Worm (Caenorhabditis elegans): ENCODE data around the gene cyp-33C5.

ce11 chrV:2278543-2278942 is 33.7 kb downstream of the cyp-33C5 start, which contains the start of gene fbxa-137:
- TF ChIP-seq ceh-40 (GFP tag; IDR thresholded peaks at IDR 0.05) (no peak), unc-130 (GFP tag; optimal IDR thresholded peaks at IDR 0.05) (no peak), Y79H2A.3 (GFP tag; conservative IDR thresholded peaks at IDR 0.05) (no peak), rpc-1 (optimal IDR thresholded peaks at IDR 0.05) (no peak), rpc-1 (tag; optimal IDR thresholded peaks at IDR 0.05) (no peak), madf-6 (GFP tag; IDR thresholded peaks at IDR 0.05) (no peak), bed-1 (GFP tag; IDR thresholded peaks at IDR 0.05) (no peak), snpc-1.1 (tag; optimal IDR thresholded peaks at IDR 0.05; ENCODE audit: insufficient read depth) (no peak), tlf-1 (GFP tag; optimal IDR thresholded peaks at IDR 0.05) (no peak), tbx-9 (tag; optimal IDR thresholded peaks at IDR 0.05; ENCODE audit: borderline replicate concordance) (no peak), him-1 (tag; optimal IDR thresholded peaks at IDR 0.05) (no peak)

All from whole organism, young adult.